Worm (Caenorhabditis elegans) whole organism, L3 larva: ENCODE data around the gene act-4.

Source experiments
- R02D3.7 ChIP-seq: fragments of 150-350 bp; optimal IDR thresholded peaks from 2 replicates; lab custom pipeline; 2014; ENCODE audit warnings: missing biosample characterization, missing genetic modification characterization
- ZK546.5 ChIP-seq: sonication (generic microtip); optimal IDR thresholded peaks from 2 replicates; lab custom pipeline; 2017; ENCODE audit warnings: missing biosample characterization, missing genetic modification characterization
- aly-2 ChIP-seq: fragments of 150-350 bp; optimal IDR thresholded peaks from 2 replicates; lab custom pipeline; 2014; ENCODE audit warnings: missing biosample characterization, missing genetic modification characterization
- ama-1 ChIP-seq: fragments of 150-350 bp; optimal IDR thresholded peaks from 2 replicates; lab custom pipeline; 2018
- ceh-16 ChIP-seq: sonication (generic microtip); optimal IDR thresholded peaks from 2 replicates; lab custom pipeline; 2017; ENCODE audit warnings: missing biosample characterization, missing genetic modification characterization
- ceh-28 ChIP-seq: fragments of 150-350 bp; optimal IDR thresholded peaks from 2 replicates; lab custom pipeline; 2014; ENCODE audit warnings: missing biosample characterization, missing genetic modification reagents, missing genetic modification characterization
- ceh-9 ChIP-seq: sonication (generic microtip); optimal IDR thresholded peaks from 2 replicates; lab custom pipeline; 2018; ENCODE audit warnings: missing biosample characterization, missing genetic modification characterization
- egl-5 ChIP-seq: fragments of 150-350 bp; optimal IDR thresholded peaks from 2 replicates; lab custom pipeline; 2017; ENCODE audit warnings: missing biosample characterization, missing genetic modification reagents, missing genetic modification characterization, inconsistent platforms
- elt-1 ChIP-seq: fragments of 150-350 bp; optimal IDR thresholded peaks from 2 replicates; lab custom pipeline; 2014; ENCODE audit warnings: missing biosample characterization, missing genetic modification characterization
- elt-3 ChIP-seq, 3 experiments: fragments of 150-350 bp in 1 of 3; sonication (generic microtip) in 2 of 3; optimal IDR thresholded peaks; 2 replicates in 2 of 3; 4 replicates in 1 of 3; lab custom pipeline; 2014 to 2017; ENCODE audit warnings: missing biosample characterization in 3 of 3, missing genetic modification characterization in 3 of 3
- fkh-2 ChIP-seq: fragments of 150-350 bp; optimal IDR thresholded peaks from 2 replicates; lab custom pipeline; 2014; ENCODE audit warnings: missing biosample characterization, missing genetic modification reagents, missing genetic modification characterization
- fos-1 ChIP-seq: fragments of 150-350 bp; optimal IDR thresholded peaks from 2 replicates; lab custom pipeline; 2014; ENCODE audit warnings: missing biosample characterization, missing genetic modification characterization
- hmg-11 ChIP-seq: sonication (generic microtip); optimal IDR thresholded peaks from 2 replicates; lab custom pipeline; 2016; ENCODE audit warnings: missing genetic modification characterization, missing compliant biosample characterization
- jun-1 ChIP-seq: fragments of 150-350 bp; optimal IDR thresholded peaks from 2 replicates; lab custom pipeline; 2014; ENCODE audit warnings: missing biosample characterization, missing genetic modification reagents, missing genetic modification characterization
- lin-15B ChIP-seq: fragments of 150-350 bp; optimal IDR thresholded peaks from 2 replicates; lab custom pipeline; 2014; ENCODE audit warnings: missing biosample characterization, missing genetic modification characterization
- lin-39 ChIP-seq: fragments of 150-350 bp; optimal IDR thresholded peaks from 2 replicates; lab custom pipeline; 2018; ENCODE audit warnings: missing biosample characterization, missing genetic modification reagents, missing genetic modification characterization
- lsy-12 ChIP-seq: sonication (generic microtip); optimal IDR thresholded peaks from 2 replicates; lab custom pipeline; 2016; ENCODE audit warnings: mild to moderate bottlenecking, missing genetic modification characterization, missing compliant biosample characterization
- mdl-1 ChIP-seq: fragments of 150-350 bp; optimal IDR thresholded peaks from 2 replicates; lab custom pipeline; 2014; ENCODE audit warnings: missing biosample characterization, missing genetic modification characterization
- mml-1 ChIP-seq: fragments of 150-350 bp; sonication (generic microtip); optimal IDR thresholded peaks from 3 replicates; lab custom pipeline; 2014; ENCODE audit warnings: missing biosample characterization, missing genetic modification characterization
- nfya-1 ChIP-seq: sonication (generic microtip); optimal IDR thresholded peaks from 2 replicates; lab custom pipeline; 2017; ENCODE audit warnings: missing genetic modification characterization, mild to moderate bottlenecking, missing compliant biosample characterization, antibody characterized with exemption, moderate library complexity; ENCODE audit not compliant: insufficient read depth
- nhr-11 ChIP-seq: fragments of 150-350 bp; optimal IDR thresholded peaks from 2 replicates; lab custom pipeline; 2014; ENCODE audit warnings: missing biosample characterization, missing genetic modification characterization
- nhr-12 ChIP-seq: fragments of 150-350 bp; optimal IDR thresholded peaks from 2 replicates; lab custom pipeline; 2014; ENCODE audit warnings: missing biosample characterization, missing genetic modification characterization
- nhr-23 ChIP-seq: fragments of 150-350 bp; optimal IDR thresholded peaks from 2 replicates; lab custom pipeline; 2014; ENCODE audit warnings: missing biosample characterization, missing genetic modification reagents, missing genetic modification characterization
- nhr-237 ChIP-seq: fragments of 150-350 bp; optimal IDR thresholded peaks from 2 replicates; lab custom pipeline; 2014; ENCODE audit warnings: missing biosample characterization, missing genetic modification characterization
- nhr-25 ChIP-seq: sonication (generic microtip); optimal IDR thresholded peaks from 2 replicates; lab custom pipeline; 2017; ENCODE audit warnings: missing biosample characterization, missing genetic modification characterization
- nhr-43 ChIP-seq: sonication (generic microtip); optimal IDR thresholded peaks from 2 replicates; lab custom pipeline; 2016; ENCODE audit warnings: mild to moderate bottlenecking, missing genetic modification characterization, missing compliant biosample characterization; ENCODE audit not compliant: poor library complexity, severe bottlenecking
- nhr-67 ChIP-seq: fragments of 150-350 bp; optimal IDR thresholded peaks from 2 replicates; lab custom pipeline; 2014; ENCODE audit warnings: missing biosample characterization, missing genetic modification characterization
- nhr-76 ChIP-seq: fragments of 150-350 bp; sonication (generic microtip); optimal IDR thresholded peaks from 5 replicates; lab custom pipeline; 2014; ENCODE audit warnings: missing biosample characterization, missing genetic modification characterization
- nhr-77 ChIP-seq: fragments of 150-350 bp; optimal IDR thresholded peaks from 2 replicates; lab custom pipeline; 2014; ENCODE audit warnings: missing biosample characterization, missing genetic modification characterization
- pha-4 ChIP-seq: fragments of 150-350 bp; optimal IDR thresholded peaks from 2 replicates; lab custom pipeline; 2014; ENCODE audit warnings: missing biosample characterization, missing genetic modification reagents, missing genetic modification characterization
- pqm-1 ChIP-seq: fragments of 150-350 bp; optimal IDR thresholded peaks from 2 replicates; lab custom pipeline; 2017; ENCODE audit warnings: missing biosample characterization, missing genetic modification characterization, inconsistent platforms
- sea-2 ChIP-seq: fragments of 150-350 bp; sonication (generic microtip); optimal IDR thresholded peaks from 4 replicates; lab custom pipeline; 2014; ENCODE audit warnings: missing biosample characterization, missing genetic modification reagents, missing genetic modification characterization
- skn-1 ChIP-seq: fragments of 150-350 bp; optimal IDR thresholded peaks from 2 replicates; lab custom pipeline; 2014; ENCODE audit warnings: missing biosample characterization, missing genetic modification characterization
- snpc-4 ChIP-seq: fragments of 150-350 bp; optimal IDR thresholded peaks from 2 replicates; lab custom pipeline; 2014; ENCODE audit warnings: missing biosample characterization, missing genetic modification characterization
- unc-62 ChIP-seq: fragments of 150-350 bp; sonication (generic microtip); optimal IDR thresholded peaks from 4 replicates; lab custom pipeline; 2014; ENCODE audit warnings: missing biosample characterization, missing genetic modification reagents, missing genetic modification characterization
- zag-1 ChIP-seq: fragments of 150-350 bp; optimal IDR thresholded peaks from 2 replicates; lab custom pipeline; 2014; ENCODE audit warnings: missing biosample characterization, missing genetic modification characterization
- ztf-11 ChIP-seq: fragments of 150-350 bp; optimal IDR thresholded peaks from 2 replicates; lab custom pipeline; 2014; ENCODE audit warnings: missing biosample characterization, missing genetic modification characterization
- ztf-4 ChIP-seq: fragments of 150-350 bp; optimal IDR thresholded peaks from 2 replicates; lab custom pipeline; 2014; ENCODE audit warnings: missing biosample characterization, missing genetic modification characterization

act-4 gene

ce11 chrX:4970863-4971345 is 10.5 kb downstream of the act-4 start, which contains the start of gene calu-1:
Gene calu-1, minus strand, starts transcription at chrX:4970913.
- TF ChIP-seq pha-4 (tag; lab: Kevin White, UChicago) (peak; percentile 10), unc-62 (GFP tag; lab: Kevin White, UChicago) (no peak), snpc-4 (tag; lab: Kevin White, UChicago) (no peak), nhr-23 (tag; lab: Kevin White, UChicago) (peak; percentile 15)

- no peak for TF ChIP-seq ZK546.5
- no peak for TF ChIP-seq snpc-4 (tag; lab: Kevin White, UChicago)
- peak; percentile 36 for TF ChIP-seq nfya-1 (tag; lab: Kevin White, UChicago)
- TF ChIP-seq nhr-23 (tag; lab: Kevin White, UChicago): peak; percentile 52
- TF ChIP-seq pha-4 (tag; lab: Kevin White, UChicago): peak; percentile 42
- peak; percentile 47 for TF ChIP-seq nhr-43 (tag; lab: Kevin White, UChicago)
- TF ChIP-seq lin-39 (tag; lab: Kevin White, UChicago): peak; percentile 67
- TF ChIP-seq ama-1: peak; percentile 52
- no peak for TF ChIP-seq skn-1 (tag; lab: Kevin White, UChicago)
- TF ChIP-seq R02D3.7 (tag; lab: Kevin White, UChicago): no peak
- TF ChIP-seq jun-1 (tag; lab: Kevin White, UChicago): peak; percentile 18
- TF ChIP-seq hmg-11 (tag; lab: Kevin White, UChicago): peak; percentile 50
- peak; percentile 21 for TF ChIP-seq nhr-25
- TF ChIP-seq, all 47 proteins: peak for 9
Observed at ce11 chrX:4971427-4971826, 11.0 kb downstream of the act-4 start.

ce11 chrX:4972039-4972581 is 11.7 kb downstream of the act-4 start:
- TF ChIP-seq elt-3 (tag; optimal IDR thresholded peaks at IDR 0.05; lab: Kevin White, UChicago) (peak in 1 of 3 experiments; percentile 3), lin-39 (tag; lab: Kevin White, UChicago) (peak; percentile 30), nhr-23 (tag; lab: Kevin White, UChicago) (peak; percentile 87), nhr-25 (peak; percentile 4), nhr-43 (tag; lab: Kevin White, UChicago) (peak; percentile 18), jun-1 (tag; lab: Kevin White, UChicago) (no peak), nhr-11 (tag; lab: Kevin White, UChicago) (no peak)
- TF ChIP-seq, all 47 proteins: peak for 5

- no peak for TF ChIP-seq nfya-1 (tag; lab: Kevin White, UChicago)
- TF ChIP-seq nhr-25: no peak
- TF ChIP-seq nhr-76 (tag; lab: Kevin White, UChicago): no peak
- no peak for TF ChIP-seq elt-3 (tag; optimal IDR thresholded peaks at IDR 0.05; lab: Kevin White, UChicago)
- TF ChIP-seq mml-1 (tag; lab: Kevin White, UChicago): no peak
- no peak for TF ChIP-seq ceh-9 (tag; lab: Kevin White, UChicago)
- TF ChIP-seq ceh-16 (tag; lab: Kevin White, UChicago): no peak
- TF ChIP-seq zag-1 (tag; lab: Kevin White, UChicago): no peak
- TF ChIP-seq pha-4 (tag; lab: Kevin White, UChicago): no peak
- TF ChIP-seq pqm-1 (tag; lab: Kevin White, UChicago): no peak
- TF ChIP-seq nhr-77 (tag; lab: Kevin White, UChicago): no peak
Observed at ce11 chrX:4974486-4974885, 14.1 kb downstream of the act-4 start.

- TF ChIP-seq nhr-12 (tag; lab: Kevin White, UChicago): no peak
- TF ChIP-seq egl-5 (tag; lab: Kevin White, UChicago): no peak
- TF ChIP-seq pqm-1 (tag; lab: Kevin White, UChicago): no peak
- no peak for TF ChIP-seq ceh-28 (tag; lab: Kevin White, UChicago)
- no peak for TF ChIP-seq elt-1
- no peak for TF ChIP-seq ztf-11 (tag; lab: Kevin White, UChicago)
Observed at ce11 chrX:4976530-4976929, 16.1 kb downstream of the act-4 start, which contains the start of gene lfi-1. Gene lfi-1, plus strand, starts transcription at chrX:4976830.

ce11 chrX:4978103-4978502 is 17.7 kb downstream of the act-4 start:
- no peak for TF ChIP-seq nhr-76 (tag; lab: Kevin White, UChicago)
- no peak for TF ChIP-seq hmg-11 (tag; lab: Kevin White, UChicago)
- TF ChIP-seq lsy-12 (tag; lab: Kevin White, UChicago): no peak
- no peak for TF ChIP-seq fkh-2 (tag; lab: Kevin White, UChicago)
- no peak for TF ChIP-seq unc-62 (GFP tag; lab: Kevin White, UChicago)
- no peak for TF ChIP-seq nhr-67 (tag; lab: Kevin White, UChicago)
- no peak for TF ChIP-seq ZK546.5
- no peak for TF ChIP-seq pha-4 (tag; lab: Kevin White, UChicago)
- no peak for TF ChIP-seq elt-3 (tag; optimal IDR thresholded peaks at IDR 0.05; lab: Kevin White, UChicago)
- no peak for TF ChIP-seq egl-5 (tag; lab: Kevin White, UChicago)
- no peak for TF ChIP-seq aly-2 (tag; lab: Kevin White, UChicago)
- TF ChIP-seq R02D3.7 (tag; lab: Kevin White, UChicago): no peak
- no peak for TF ChIP-seq ztf-4 (tag; lab: Kevin White, UChicago)
- TF ChIP-seq lin-15B: no peak
- TF ChIP-seq mdl-1 (tag; lab: Kevin White, UChicago): no peak
- no peak for TF ChIP-seq nhr-237 (tag; lab: Kevin White, UChicago)
- TF ChIP-seq sea-2 (GFP tag; lab: Kevin White, UChicago): no peak
- no peak for TF ChIP-seq pqm-1 (tag; lab: Kevin White, UChicago)
- no peak for TF ChIP-seq zag-1 (tag; lab: Kevin White, UChicago)
- no peak for TF ChIP-seq fos-1 (tag; lab: Kevin White, UChicago)
